Fruit fly (Drosophila melanogaster) whole organism, embryonic: ENCODE data around the gene Ndfip.

Source experiments
- Awh ChIP-seq: fragments of 200-800 bp; sonication (Bioruptor generic); IDR thresholded peaks from 2 replicates; pipeline ENCODE4, ENCODE4 v1.3.6; 2022; ENCODE audit warnings: missing biosample characterization, missing genetic modification characterization
- CG1024 ChIP-seq: fragments of 200-800 bp; sonication (Bioruptor generic); IDR thresholded peaks from 2 replicates; pipeline ENCODE4 v1.3.6; 2022; ENCODE audit warnings: missing biosample characterization, missing genetic modification characterization
- CG10267 ChIP-seq: fragments of 200-800 bp; sonication (Bioruptor generic); optimal IDR thresholded peaks from 2 replicates; lab custom pipeline; 2018; ENCODE audit warnings: missing biosample characterization, mild to moderate bottlenecking, missing genetic modification characterization, moderate library complexity
- CG10543 ChIP-seq: fragments of 200-800 bp; sonication (Bioruptor generic); optimal IDR thresholded peaks from 3 replicates; lab custom pipeline; 2017; ENCODE audit warnings: missing biosample characterization, mild to moderate bottlenecking, missing genetic modification characterization, moderate library complexity
- CG10979 ChIP-seq: fragments of 200-800 bp; sonication (Bioruptor generic); optimal IDR thresholded peaks from 2 replicates; lab custom pipeline; 2018; ENCODE audit warnings: missing biosample characterization, mild to moderate bottlenecking, missing genetic modification characterization, moderate library complexity
- CG12299 ChIP-seq: fragments of 200-800 bp; sonication (Bioruptor generic); optimal IDR thresholded peaks from 2 replicates; lab custom pipeline; 2018; ENCODE audit warnings: missing biosample characterization, mild to moderate bottlenecking, missing genetic modification characterization
- CG12391 ChIP-seq: fragments of 200-800 bp; sonication (Bioruptor generic); optimal IDR thresholded peaks from 3 replicates; lab custom pipeline; 2018; ENCODE audit warnings: missing biosample characterization, mild to moderate bottlenecking, missing genetic modification characterization, moderate library complexity
- CG15601 ChIP-seq: fragments of 200-800 bp; sonication (Bioruptor generic); optimal IDR thresholded peaks from 3 replicates; lab custom pipeline; 2019; ENCODE audit warnings: missing biosample characterization, mild to moderate bottlenecking, missing genetic modification characterization, moderate library complexity
- CG17186 ChIP-seq: fragments of 200-800 bp; sonication (Bioruptor generic); optimal IDR thresholded peaks from 3 replicates; lab custom pipeline; 2017; ENCODE audit warnings: missing biosample characterization, missing genetic modification reagents, missing genetic modification characterization
- CG18262 ChIP-seq: fragments of 200-800 bp; optimal IDR thresholded peaks from 3 replicates; lab custom pipeline; 2019; ENCODE audit warnings: missing biosample characterization, mild to moderate bottlenecking, missing genetic modification characterization, moderate library complexity
- CG31365 ChIP-seq: fragments of 200-800 bp; sonication (Bioruptor generic); optimal IDR thresholded peaks from 2 replicates; lab custom pipeline; 2018; ENCODE audit warnings: missing biosample characterization, mild to moderate bottlenecking, missing genetic modification characterization
- CG33213 ChIP-seq: fragments of 200-800 bp; sonication (Bioruptor generic); optimal IDR thresholded peaks from 3 replicates; lab custom pipeline; 2016; ENCODE audit warnings: missing biosample characterization, missing genetic modification characterization
- CG34376 ChIP-seq: fragments of 200-800 bp; sonication (Bioruptor generic); optimal IDR thresholded peaks from 2 replicates; lab custom pipeline; 2018; ENCODE audit warnings: missing biosample characterization, mild to moderate bottlenecking, missing genetic modification characterization
- CG34422 ChIP-seq: fragments of 200-800 bp; sonication (Bioruptor generic); IDR thresholded peaks from 3 replicates; pipeline ENCODE4 v1.3.6; 2022; ENCODE audit warnings: missing biosample characterization, missing genetic modification characterization
- CG6683 ChIP-seq: fragments of 200-800 bp; sonication (Bioruptor generic); optimal IDR thresholded peaks from 2 replicates; lab custom pipeline; 2017; ENCODE audit warnings: missing biosample characterization, mild to moderate bottlenecking, missing genetic modification characterization, missing genetic modification reagents
- CG7372 ChIP-seq: fragments of 200-800 bp; sonication (Bioruptor generic); IDR thresholded peaks from 2 replicates; pipeline ENCODE4 v1.3.6; 2022; ENCODE audit warnings: missing biosample characterization, missing genetic modification characterization
- CG7745 ChIP-seq: fragments of 200-800 bp; sonication (Bioruptor generic); optimal IDR thresholded peaks from 2 replicates; lab custom pipeline; 2018; ENCODE audit warnings: missing biosample characterization, mild to moderate bottlenecking, missing genetic modification characterization, moderate library complexity
- D19B ChIP-seq: fragments of 200-800 bp; sonication (Bioruptor generic); optimal IDR thresholded peaks from 2 replicates; lab custom pipeline; 2017; ENCODE audit warnings: missing biosample characterization, mild to moderate bottlenecking, missing genetic modification characterization
- Dll ChIP-seq: fragments of 200-800 bp; sonication (Bioruptor generic); IDR thresholded peaks from 4 replicates; pipeline ENCODE4 v1.3.6; 2022; ENCODE audit warnings: missing biosample characterization, missing genetic modification characterization; ENCODE audit not compliant: partially characterized antibody
- Dp ChIP-seq: fragments of 200-800 bp; sonication (Bioruptor generic); optimal IDR thresholded peaks from 2 replicates; lab custom pipeline; 2018; ENCODE audit warnings: missing biosample characterization, mild to moderate bottlenecking, missing genetic modification characterization, moderate library complexity
- E2f1 ChIP-seq: fragments of 200-800 bp; sonication (Bioruptor generic); IDR thresholded peaks from 2 replicates; pipeline ENCODE4 v1.3.6; 2022; ENCODE audit warnings: missing biosample characterization, missing genetic modification characterization
- E2f2 ChIP-seq: fragments of 200-800 bp; sonication (Bioruptor generic); IDR thresholded peaks from 2 replicates; pipeline ENCODE4 v1.3.6; 2022; ENCODE audit warnings: missing biosample characterization, missing genetic modification characterization
- ERR ChIP-seq: fragments of 200-800 bp; sonication (Bioruptor generic); optimal IDR thresholded peaks from 2 replicates; lab custom pipeline; 2016; ENCODE audit warnings: missing biosample characterization, missing genetic modification characterization
- Fer3 ChIP-seq: fragments of 200-800 bp; sonication (Bioruptor generic); optimal IDR thresholded peaks from 2 replicates; lab custom pipeline; 2018; ENCODE audit warnings: missing biosample characterization, mild to moderate bottlenecking, missing genetic modification characterization, moderate library complexity
- H2.0 ChIP-seq: fragments of 200-800 bp; sonication (Bioruptor generic); IDR thresholded peaks from 2 replicates; pipeline ENCODE4 v1.3.6; 2022; ENCODE audit warnings: missing biosample characterization, missing genetic modification characterization
- Hand ChIP-seq: fragments of 200-800 bp; sonication (Bioruptor generic); optimal IDR thresholded peaks from 2 replicates; lab custom pipeline; 2017; ENCODE audit warnings: mild to moderate bottlenecking, missing biosample characterization, missing genetic modification reagents, missing genetic modification characterization
- Hmr ChIP-seq: fragments of 200-800 bp; sonication (Bioruptor generic); optimal IDR thresholded peaks from 3 replicates; lab custom pipeline; 2017; ENCODE audit warnings: mild to moderate bottlenecking, missing biosample characterization, missing genetic modification reagents, missing genetic modification characterization
- Lim3 ChIP-seq: fragments of 200-800 bp; sonication (Bioruptor generic); IDR thresholded peaks from 2 replicates; pipeline ENCODE4 v1.3.6; 2022; ENCODE audit warnings: missing biosample characterization, missing genetic modification characterization
- Max ChIP-seq: fragments of 200-800 bp; sonication (Bioruptor generic); optimal IDR thresholded peaks from 2 replicates; lab custom pipeline; 2016; ENCODE audit warnings: missing biosample characterization, mild to moderate bottlenecking, missing genetic modification characterization
- NFAT ChIP-seq: fragments of 200-800 bp; sonication (Bioruptor generic); IDR thresholded peaks from 2 replicates; pipeline ENCODE4 v1.3.6; 2022; ENCODE audit warnings: missing biosample characterization, missing genetic modification characterization
- Trl ChIP-seq, 3 experiments: fragments of >200 bp in 2 of 3; fragments of 200-800 bp in 1 of 3; sonication (Bioruptor generic) in 1 of 3; optimal IDR thresholded peaks; 2 replicates in 1 of 3; 3 replicates in 2 of 3; lab custom pipeline; 2016 to 2017; ENCODE audit warnings: missing biosample characterization in 1 of 3, missing genetic modification characterization in 1 of 3
- cato ChIP-seq: fragments of 200-800 bp; sonication (Bioruptor generic); optimal IDR thresholded peaks from 2 replicates; lab custom pipeline; 2016; ENCODE audit warnings: missing biosample characterization, missing genetic modification characterization, borderline replicate concordance
- cg ChIP-seq: fragments of 200-800 bp; sonication (Bioruptor generic); optimal IDR thresholded peaks from 3 replicates; lab custom pipeline; 2019; ENCODE audit warnings: missing biosample characterization, mild to moderate bottlenecking, missing genetic modification characterization, moderate library complexity
- ewg ChIP-seq: fragments of 200-800 bp; sonication (Bioruptor generic); optimal IDR thresholded peaks from 3 replicates; lab custom pipeline; 2017; ENCODE audit warnings: mild to moderate bottlenecking, missing biosample characterization, missing genetic modification reagents, missing genetic modification characterization
- gcm2 ChIP-seq: fragments of 200-800 bp; sonication (Bioruptor generic); optimal IDR thresholded peaks from 2 replicates; lab custom pipeline; 2016; ENCODE audit warnings: missing biosample characterization, missing genetic modification characterization
- her ChIP-seq: fragments of 200-800 bp; sonication (Bioruptor generic); optimal IDR thresholded peaks from 2 replicates; lab custom pipeline; 2016; ENCODE audit warnings: missing biosample characterization, missing genetic modification characterization
- jing ChIP-seq: fragments of 200-800 bp; sonication (Bioruptor generic); optimal IDR thresholded peaks from 2 replicates; lab custom pipeline; 2018; ENCODE audit warnings: missing biosample characterization, mild to moderate bottlenecking, missing genetic modification characterization
- kay ChIP-seq: fragments of 200-800 bp; sonication (Bioruptor generic); optimal IDR thresholded peaks from 2 replicates; lab custom pipeline; 2016; ENCODE audit warnings: missing biosample characterization, missing genetic modification characterization
- lmd ChIP-seq: fragments of 200-800 bp; sonication (Bioruptor generic); IDR thresholded peaks from 2 replicates; pipeline ENCODE4 v1.3.6; 2022; ENCODE audit warnings: missing biosample characterization, missing genetic modification characterization
- lola ChIP-seq, 3 experiments: fragments of >200 bp in 2 of 3; fragments of 200-800 bp in 1 of 3; sonication (Bioruptor generic) in 1 of 3; optimal IDR thresholded peaks; 2 replicates each; lab custom pipeline; 2017 to 2019; ENCODE audit warnings: missing biosample characterization in 3 of 3, missing genetic modification characterization in 3 of 3, mild to moderate bottlenecking in 1 of 3, moderate library complexity in 1 of 3
- lov ChIP-seq, 2 experiments: fragments of 200-800 bp in 1 of 2; fragments of >200 bp in 1 of 2; sonication (Bioruptor generic) in 1 of 2; IDR thresholded peaks in 1 of 2; optimal IDR thresholded peaks in 1 of 2; 2 replicates in 1 of 2; 3 replicates in 1 of 2; pipeline versions ENCODE4 v1.3.6 to Lab custom; 2017 to 2022; ENCODE audit warnings: missing biosample characterization in 1 of 2, missing genetic modification characterization in 1 of 2
- maf-S ChIP-seq: fragments of 200-800 bp; sonication (Bioruptor generic); optimal IDR thresholded peaks from 2 replicates; lab custom pipeline; 2016; ENCODE audit warnings: missing biosample characterization, missing genetic modification characterization
- pan ChIP-seq, 4 experiments: fragments of >200 bp in 3 of 4; fragments of 200-800 bp in 1 of 4; sonication (Bioruptor generic) in 1 of 4; optimal IDR thresholded peaks in 3 of 4; IDR thresholded peaks in 1 of 4; 2 replicates each; pipeline versions ENCODE4 v1.3.6 to Lab custom; 2017 to 2022; ENCODE audit warnings: missing biosample characterization in 2 of 4, missing genetic modification characterization in 2 of 4, mixed read lengths in 1 of 4
- ranshi ChIP-seq: fragments of 200-800 bp; sonication (Bioruptor generic); IDR thresholded peaks from 2 replicates; pipeline ENCODE4 v1.3.6; 2022; ENCODE audit warnings: missing biosample characterization, missing genetic modification characterization
- ro ChIP-seq: fragments of 200-800 bp; sonication (Bioruptor generic); IDR thresholded peaks from 2 replicates; pipeline ENCODE4 v1.3.6; 2022; ENCODE audit warnings: missing biosample characterization, missing genetic modification characterization
- row ChIP-seq: fragments of 200-800 bp; sonication (Bioruptor generic); IDR thresholded peaks from 3 replicates; pipeline ENCODE4 v1.3.6; 2022; ENCODE audit warnings: missing biosample characterization, missing genetic modification characterization
- stwl ChIP-seq: fragments of 200-800 bp; sonication (Bioruptor generic); optimal IDR thresholded peaks from 3 replicates; lab custom pipeline; 2018; ENCODE audit warnings: missing biosample characterization, mild to moderate bottlenecking, missing genetic modification characterization, moderate library complexity
- tap ChIP-seq: fragments of 200-800 bp; optimal IDR thresholded peaks from 3 replicates; lab custom pipeline; 2019; ENCODE audit warnings: missing biosample characterization, mild to moderate bottlenecking, missing genetic modification characterization, moderate library complexity
- vfl ChIP-seq: fragments of 200-800 bp; sonication (Bioruptor generic); optimal IDR thresholded peaks from 2 replicates; lab custom pipeline; 2016; ENCODE audit warnings: missing biosample characterization, missing genetic modification characterization

Ndfip gene

DNA sequence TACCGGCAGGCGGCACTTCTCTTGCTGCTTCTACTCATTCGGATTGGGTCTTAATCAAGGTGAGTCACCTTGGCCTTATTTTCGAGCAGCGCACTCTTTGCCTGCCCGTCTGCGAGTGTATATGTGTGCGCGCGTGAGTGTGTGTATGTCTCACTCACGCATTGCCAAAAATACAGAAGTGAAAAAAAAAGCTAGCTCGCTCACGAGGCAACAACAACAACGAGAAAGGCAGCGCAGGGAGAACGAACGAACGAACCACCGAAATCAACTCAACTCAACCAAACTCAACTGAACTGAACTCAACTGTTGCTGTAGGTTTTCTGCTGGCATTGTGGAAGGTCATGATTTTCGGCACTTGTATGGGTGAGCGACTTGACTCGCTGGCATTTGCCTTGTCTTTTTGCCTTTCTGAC, 40.1 kb downstream of the Ndfip start (continued):
- TF ChIP-seq jing (GFP tag; lab: Kevin White, UChicago) (no peak), lov (optimal IDR thresholded peaks at IDR 0.05; lab: Kevin White, UChicago) (no peak), lov (GFP tag; IDR thresholded peaks at IDR 0.05; lab: Robert Waterston, UW) (no peak), D19B (GFP tag; lab: Kevin White, UChicago) (no peak), row (GFP tag; lab: Robert Waterston, UW) (no peak), kay (GFP tag; lab: Kevin White, UChicago) (peak; percentile 29), cato (no peak), Dp (GFP tag; lab: Kevin White, UChicago) (no peak), CG15601 (tag; lab: Kevin White, UChicago) (no peak), Fer3 (tag; lab: Kevin White, UChicago) (no peak), CG10979 (tag; lab: Kevin White, UChicago) (no peak), Lim3 (GFP tag; lab: Robert Waterston, UW) (no peak), CG12391 (tag; lab: Kevin White, UChicago) (no peak), NFAT (GFP tag; lab: Robert Waterston, UW) (no peak), Max (GFP tag; lab: Kevin White, UChicago) (no peak), gcm2 (GFP tag; lab: Kevin White, UChicago) (no peak), CG17186 (GFP tag; lab: Kevin White, UChicago) (no peak), ro (GFP tag; lab: Robert Waterston, UW) (no peak), maf-S (GFP tag; lab: Kevin White, UChicago) (no peak), pan (optimal IDR thresholded peaks at IDR 0.05; lab: Kevin White, UChicago) (no peak), pan (GFP tag; optimal IDR thresholded peaks at IDR 0.05 in 1 of 2, IDR thresholded peaks at IDR 0.05 in 1 of 2) (no peak), Hmr (GFP tag; lab: Kevin White, UChicago) (no peak), CG33213 (GFP tag; lab: Kevin White, UChicago) (no peak), E2f1 (GFP tag; lab: Robert Waterston, UW) (no peak), Awh (GFP tag; lab: Robert Waterston, UW) (no peak), ERR (GFP tag; lab: Kevin White, UChicago) (peak; percentile 17), E2f2 (GFP tag; lab: Robert Waterston, UW) (no peak), CG18262 (tag; lab: Kevin White, UChicago) (no peak), CG1024 (GFP tag; lab: Robert Waterston, UW) (no peak), Hand (no peak), ranshi (GFP tag; lab: Robert Waterston, UW) (no peak), Trl (optimal IDR thresholded peaks at IDR 0.05; lab: Kevin White, UChicago) (peak; percentile 45 to 79), Trl (GFP tag; optimal IDR thresholded peaks at IDR 0.05; lab: Kevin White, UChicago) (no peak), lola (GFP tag; optimal IDR thresholded peaks at IDR 0.05; lab: Kevin White, UChicago) (no peak), CG10543 (GFP tag; lab: Kevin White, UChicago) (peak; percentile 68), her (no peak), tap (tag; lab: Kevin White, UChicago) (no peak), CG7745 (tag; lab: Kevin White, UChicago) (no peak), ewg (GFP tag; lab: Kevin White, UChicago) (no peak), vfl (no peak), CG34422 (GFP tag; lab: Robert Waterston, UW) (no peak; the same call in 2 of the 3 replicates), lmd (GFP tag; lab: Robert Waterston, UW) (no peak), H2.0 (no peak), stwl (tag; lab: Kevin White, UChicago) (no peak), CG7372 (no peak), CG12299 (tag; lab: Kevin White, UChicago) (no peak), cg (GFP tag; lab: Kevin White, UChicago) (peak; percentile 87), Dll (GFP tag; lab: Robert Waterston, UW) (peak; percentile 47; the same call in 3 of the 4 replicates), CG34376 (GFP tag; lab: Kevin White, UChicago) (peak; percentile 64), CG31365 (tag; lab: Kevin White, UChicago) (no peak), CG10267 (tag; lab: Kevin White, UChicago) (no peak), CG6683 (no peak)
